Worm (Caenorhabditis elegans): ENCODE measurements around the gene rpl-9.

Gene rpl-9

ce11 chrIII:7570083-7570695, 2.4 kb downstream of the rpl-9 start, which contains the start of gene R13A5.7 (continued):
- TF ChIP-seq nfya-2 (GFP tag; IDR thresholded peaks at IDR 0.05) = no peak
- TF ChIP-seq snpc-4 (GFP tag; optimal IDR thresholded peaks at IDR 0.05) = no peak
- TF ChIP-seq snpc-4 (tag; optimal IDR thresholded peaks at IDR 0.05) = peak in 3 of 4 experiments; percentile 6 to 68 (median 59)
- peak; percentile 64 for TF ChIP-seq K12H6.12 (tag; optimal IDR thresholded peaks at IDR 0.05)
- TF ChIP-seq somi-1 (GFP tag; optimal IDR thresholded peaks at IDR 0.05) = peak; percentile 25
- TF ChIP-seq hmg-20 (GFP tag; IDR thresholded peaks at IDR 0.05) = 0 out of 2 replicates have a peak, but pooled peaks have one; percentile 3
- TF ChIP-seq egl-18 (GFP tag; IDR thresholded peaks at IDR 0.05) = no peak
- peak; percentile 6 for TF ChIP-seq F52B5.7 (tag; optimal IDR thresholded peaks at IDR 0.05)
- no peak for TF ChIP-seq ekl-4 (GFP tag; IDR thresholded peaks at IDR 0.05)
- TF ChIP-seq nfyb-1 (GFP tag; IDR thresholded peaks at IDR 0.05) = peak; percentile 84
- TF ChIP-seq madf-3 (GFP tag; IDR thresholded peaks at IDR 0.05) = no peak
- TF ChIP-seq lin-40 (tag; optimal IDR thresholded peaks at IDR 0.05) = peak; percentile 69
- TF ChIP-seq attf-5 (GFP tag; optimal IDR thresholded peaks at IDR 0.05) = peak; percentile 85
- TF ChIP-seq lin-35 (GFP tag; optimal IDR thresholded peaks at IDR 0.05) = peak in 1 of 3 experiments; percentile 62
- no peak for TF ChIP-seq Y53F4B.3 (GFP tag; IDR thresholded peaks at IDR 0.05)
- no peak for TF ChIP-seq hrde-1 (tag; optimal IDR thresholded peaks at IDR 0.05; ENCODE audit: borderline replicate concordance)
- TF ChIP-seq F37B4.10 (GFP tag; IDR thresholded peaks at IDR 0.05) = no peak
- TF ChIP-seq ets-4 (GFP tag; optimal IDR thresholded peaks at IDR 0.05) = peak; percentile 12
- TF ChIP-seq Y56A3A.18 (GFP tag; IDR thresholded peaks at IDR 0.05) = no peak
- peak; percentile 36 for TF ChIP-seq nhr-90 (tag; optimal IDR thresholded peaks at IDR 0.05)
- 0 out of 2 replicates have a peak, but pooled peaks have one; percentile 47 for TF ChIP-seq aptf-2 (GFP tag; conservative IDR thresholded peaks at IDR 0.05)

ce11 chrIII:7566098-7566497, 6.5 kb downstream of the rpl-9 start, which contains the start of gene ttr-32:
Gene ttr-32 (plus strand): TSS chrIII:7566411.
- no peak for TF ChIP-seq aptf-3 (GFP tag; IDR thresholded peaks at IDR 0.05)
- no peak for TF ChIP-seq lir-1 (GFP tag; conservative IDR thresholded peaks at IDR 0.05)
- TF ChIP-seq ztf-28 (GFP tag; IDR thresholded peaks at IDR 0.05) = no peak
- TF ChIP-seq nfya-2 (GFP tag; IDR thresholded peaks at IDR 0.05) = no peak
- no peak for TF ChIP-seq F52B5.7 (tag; optimal IDR thresholded peaks at IDR 0.05)
- no peak for TF ChIP-seq rcor-1 (GFP tag; IDR thresholded peaks at IDR 0.05)
- TF ChIP-seq dpl-1 (GFP tag; optimal IDR thresholded peaks at IDR 0.05) = no peak
- no peak for TF ChIP-seq lin-54 (GFP tag; optimal IDR thresholded peaks at IDR 0.05)
- TF ChIP-seq B0019.2 (GFP tag; conservative IDR thresholded peaks at IDR 0.05) = no peak
- TF ChIP-seq nhr-179 (tag; optimal IDR thresholded peaks at IDR 0.05) = no peak
- no peak for TF ChIP-seq let-526 (GFP tag; IDR thresholded peaks at IDR 0.05)
- no peak for TF ChIP-seq attf-5 (GFP tag; optimal IDR thresholded peaks at IDR 0.05)
- TF ChIP-seq egl-18 (GFP tag; IDR thresholded peaks at IDR 0.05) = no peak
- no peak for TF ChIP-seq mes-4 (tag; optimal IDR thresholded peaks at IDR 0.05)
- TF ChIP-seq dox-1 (GFP tag; IDR thresholded peaks at IDR 0.05) = no peak
- no peak for TF ChIP-seq egl-44 (GFP tag; IDR thresholded peaks at IDR 0.05)
- TF ChIP-seq T26A5.8 (tag; optimal IDR thresholded peaks at IDR 0.05) = no peak
- TF ChIP-seq F55B11.4 (tag; optimal IDR thresholded peaks at IDR 0.05; ENCODE audit: borderline replicate concordance, insufficient read depth) = no peak

- TF ChIP-seq bed-2 (GFP tag; IDR thresholded peaks at IDR 0.05) (no peak), ceh-100 (GFP tag; IDR thresholded peaks at IDR 0.05) (no peak), hmg-1.2 (GFP tag; IDR thresholded peaks at IDR 0.05) (no peak), nhr-27 (tag; optimal IDR thresholded peaks at IDR 0.05) (no peak), Y56A3A.18 (GFP tag; IDR thresholded peaks at IDR 0.05) (no peak), C06A6.2 (GFP tag; conservative IDR thresholded peaks at IDR 0.05) (no peak), ceh-27 (GFP tag; optimal IDR thresholded peaks at IDR 0.05) (no peak), ceh-79 (tag; optimal IDR thresholded peaks at IDR 0.05) (no peak), ztf-18 (tag; optimal IDR thresholded peaks at IDR 0.05) (no peak), hrde-1 (tag; optimal IDR thresholded peaks at IDR 0.05; ENCODE audit: borderline replicate concordance) (no peak), mcd-1 (GFP tag; IDR thresholded peaks at IDR 0.05) (no peak), lin-40 (tag; optimal IDR thresholded peaks at IDR 0.05) (no peak), snpc-1.1 (tag; optimal IDR thresholded peaks at IDR 0.05; ENCODE audit: insufficient read depth) (no peak), pbrm-1 (GFP tag; IDR thresholded peaks at IDR 0.05) (no peak), aptf-2 (GFP tag; conservative IDR thresholded peaks at IDR 0.05) (no peak)
Measured at ce11 chrIII:7565247-7565646, 7.4 kb downstream of the rpl-9 start, which contains the start of gene ttr-8. Gene ttr-8 (minus strand): TSS chrIII:7565347.

Measured in whole organism, young adult.